Fruit fly (Drosophila melanogaster) whole organism, embryonic: ENCODE results near the gene CG18081.
A peak's percentile ranks its signal among the peaks of the same experiment; 100 is the strongest.

Experiments used
- Atf-2 ChIP-seq: fragments of 200-800 bp; sonication (Bioruptor generic); optimal IDR thresholded peaks from 2 replicates; lab custom pipeline; 2016; ENCODE audit warnings: missing biosample characterization, missing genetic modification characterization
- CG10274 ChIP-seq: fragments of 200-800 bp; sonication (Bioruptor generic); optimal IDR thresholded peaks from 3 replicates; lab custom pipeline; 2017; ENCODE audit warnings: missing biosample characterization, mild to moderate bottlenecking, missing genetic modification characterization
- CG10366 ChIP-seq: fragments of 200-800 bp; sonication (Bioruptor generic); IDR thresholded peaks from 2 replicates; pipeline ENCODE4 v1.3.6; 2022; ENCODE audit warnings: missing biosample characterization, missing genetic modification characterization
- CG10431 ChIP-seq: fragments of 200-800 bp; sonication (Bioruptor generic); optimal IDR thresholded peaks from 3 replicates; lab custom pipeline; 2018; ENCODE audit warnings: missing biosample characterization, mild to moderate bottlenecking, missing genetic modification characterization
- CG10543 ChIP-seq: fragments of 200-800 bp; sonication (Bioruptor generic); optimal IDR thresholded peaks from 3 replicates; lab custom pipeline; 2017; ENCODE audit warnings: missing biosample characterization, mild to moderate bottlenecking, missing genetic modification characterization, moderate library complexity
- CG10979 ChIP-seq: fragments of 200-800 bp; sonication (Bioruptor generic); optimal IDR thresholded peaks from 2 replicates; lab custom pipeline; 2018; ENCODE audit warnings: missing biosample characterization, mild to moderate bottlenecking, missing genetic modification characterization, moderate library complexity
- CG12391 ChIP-seq: fragments of 200-800 bp; sonication (Bioruptor generic); optimal IDR thresholded peaks from 3 replicates; lab custom pipeline; 2018; ENCODE audit warnings: missing biosample characterization, mild to moderate bottlenecking, missing genetic modification characterization, moderate library complexity
- CG12659 ChIP-seq: fragments of 200-800 bp; sonication (Bioruptor generic); optimal IDR thresholded peaks from 3 replicates; lab custom pipeline; 2017; ENCODE audit warnings: mild to moderate bottlenecking, missing biosample characterization, missing genetic modification reagents, missing genetic modification characterization
- CG12769 ChIP-seq: fragments of 200-800 bp; sonication (Bioruptor generic); optimal IDR thresholded peaks from 2 replicates; lab custom pipeline; 2019; ENCODE audit warnings: missing biosample characterization, mild to moderate bottlenecking, missing genetic modification characterization, moderate library complexity
- CG13296 ChIP-seq: fragments of 200-800 bp; sonication (Bioruptor generic); optimal IDR thresholded peaks from 3 replicates; lab custom pipeline; 2018; ENCODE audit warnings: missing biosample characterization, mild to moderate bottlenecking, missing genetic modification characterization
- CG14014 ChIP-seq: fragments of 200-800 bp; sonication (Bioruptor generic); IDR thresholded peaks from 2 replicates; pipeline ENCODE4 v1.3.6; 2022; ENCODE audit warnings: missing biosample characterization, missing genetic modification characterization
- CG14710 ChIP-seq: fragments of 200-800 bp; sonication (Bioruptor generic); optimal IDR thresholded peaks from 3 replicates; lab custom pipeline; 2019; ENCODE audit warnings: missing biosample characterization, mild to moderate bottlenecking, missing genetic modification characterization, moderate library complexity
- CG15073 ChIP-seq: fragments of 200-800 bp; sonication (Bioruptor generic); optimal IDR thresholded peaks from 2 replicates; lab custom pipeline; 2016; ENCODE audit warnings: missing biosample characterization, missing genetic modification characterization
- CG2116 ChIP-seq: fragments of 200-800 bp; sonication (Bioruptor generic); optimal IDR thresholded peaks from 3 replicates; lab custom pipeline; 2018; ENCODE audit warnings: missing biosample characterization, mild to moderate bottlenecking, missing genetic modification characterization
- CG2202 ChIP-seq: fragments of 200-800 bp; sonication (Bioruptor generic); optimal IDR thresholded peaks from 2 replicates; lab custom pipeline; 2018; ENCODE audit warnings: missing biosample characterization, mild to moderate bottlenecking, missing genetic modification characterization
- CG31224 ChIP-seq: fragments of 200-800 bp; sonication (Bioruptor generic); IDR thresholded peaks from 2 replicates; pipeline ENCODE4 v1.3.6; 2022; ENCODE audit warnings: missing biosample characterization, missing genetic modification characterization
- CG4404 ChIP-seq: fragments of 200-800 bp; sonication (Bioruptor generic); IDR thresholded peaks from 2 replicates; pipeline ENCODE4 v1.3.6; 2022; ENCODE audit warnings: missing biosample characterization, missing genetic modification characterization
- CG6175 ChIP-seq: fragments of 200-800 bp; sonication (Bioruptor generic); IDR thresholded peaks from 3 replicates; pipeline ENCODE4 v1.3.6; 2022; ENCODE audit warnings: missing biosample characterization, missing genetic modification characterization
- CG7372 ChIP-seq: fragments of 200-800 bp; sonication (Bioruptor generic); IDR thresholded peaks from 2 replicates; pipeline ENCODE4 v1.3.6; 2022; ENCODE audit warnings: missing biosample characterization, missing genetic modification characterization
- CG9727 ChIP-seq: fragments of 200-800 bp; sonication (Bioruptor generic); optimal IDR thresholded peaks from 3 replicates; lab custom pipeline; 2017; ENCODE audit warnings: missing biosample characterization, mild to moderate bottlenecking, missing genetic modification characterization
- CoRest ChIP-seq: fragments of 200-800 bp; sonication (Bioruptor generic); optimal IDR thresholded peaks from 3 replicates; lab custom pipeline; 2018; ENCODE audit warnings: missing biosample characterization, mild to moderate bottlenecking, missing genetic modification characterization, moderate library complexity
- Deaf1 ChIP-seq: fragments of 200-800 bp; optimal IDR thresholded peaks from 3 replicates; lab custom pipeline; 2019; ENCODE audit warnings: missing biosample characterization, mild to moderate bottlenecking, missing genetic modification characterization, moderate library complexity
- Dip2 ChIP-seq: fragments of 200-800 bp; sonication (Bioruptor generic); IDR thresholded peaks from 2 replicates; pipeline ENCODE4 v1.3.6; 2022; ENCODE audit warnings: missing biosample characterization, missing genetic modification characterization
- Dip3 ChIP-seq: fragments of 200-800 bp; sonication (Bioruptor generic); optimal IDR thresholded peaks from 3 replicates; lab custom pipeline; 2016; ENCODE audit warnings: missing biosample characterization, missing genetic modification characterization
- Doc2 ChIP-seq: fragments of 200-800 bp; sonication (Bioruptor generic); IDR thresholded peaks from 2 replicates; pipeline ENCODE4 v1.3.6; 2022; ENCODE audit warnings: missing biosample characterization, missing genetic modification characterization
- Doc3 ChIP-seq: fragments of 200-800 bp; sonication (Bioruptor generic); IDR thresholded peaks from 3 replicates; pipeline ENCODE4 v1.3.6; 2022; ENCODE audit warnings: missing biosample characterization, missing genetic modification characterization; ENCODE audit not compliant: partially characterized antibody
- Gsc ChIP-seq: fragments of 200-800 bp; sonication (Bioruptor generic); IDR thresholded peaks from 2 replicates; pipeline ENCODE4 v1.3.6; 2022; ENCODE audit warnings: missing biosample characterization, missing genetic modification characterization
- H15 ChIP-seq: fragments of 200-800 bp; sonication (Bioruptor generic); IDR thresholded peaks from 3 replicates; pipeline ENCODE4 v1.3.6; 2022; ENCODE audit warnings: missing biosample characterization, missing genetic modification characterization
- HLHmδ ChIP-seq: fragments of 200-800 bp; sonication (Bioruptor generic); optimal IDR thresholded peaks from 2 replicates; lab custom pipeline; 2018; ENCODE audit warnings: missing biosample characterization, mild to moderate bottlenecking, missing genetic modification characterization, moderate library complexity
- Kr ChIP-seq: fragments of 200-800 bp; sonication (Bioruptor generic); optimal IDR thresholded peaks from 2 replicates; lab custom pipeline; 2017; ENCODE audit warnings: missing biosample characterization, mild to moderate bottlenecking, missing genetic modification characterization
- Mrtf ChIP-seq: fragments of 200-800 bp; sonication (Bioruptor generic); IDR thresholded peaks from 3 replicates; pipeline ENCODE4 v1.3.6; 2022; ENCODE audit warnings: missing biosample characterization, missing genetic modification characterization
- Myb ChIP-seq: fragments of 200-800 bp; sonication (Bioruptor generic); optimal IDR thresholded peaks from 2 replicates; lab custom pipeline; 2016; ENCODE audit warnings: missing biosample characterization, missing genetic modification characterization
- Oli ChIP-seq: fragments of 200-800 bp; sonication (Bioruptor generic); optimal IDR thresholded peaks from 2 replicates; lab custom pipeline; 2018; ENCODE audit warnings: missing biosample characterization, mild to moderate bottlenecking, missing genetic modification characterization, moderate library complexity
- aop ChIP-seq: fragments of 200-800 bp; sonication (Bioruptor generic); IDR thresholded peaks from 2 replicates; pipeline ENCODE4 v1.3.6; 2022; ENCODE audit warnings: missing biosample characterization, missing genetic modification characterization
- ara ChIP-seq: fragments of 200-800 bp; sonication (Bioruptor generic); IDR thresholded peaks from 2 replicates; pipeline ENCODE4 v1.3.6; 2022; ENCODE audit warnings: missing biosample characterization, missing genetic modification characterization
- bsh ChIP-seq, 2 experiments: fragments of 200-800 bp; sonication (Bioruptor generic); optimal IDR thresholded peaks; 2 replicates each; lab custom pipeline; 2017 to 2018; ENCODE audit warnings: mild to moderate bottlenecking in 2 of 2, missing biosample characterization in 2 of 2, missing genetic modification characterization in 2 of 2, moderate library complexity in 1 of 2
- cg ChIP-seq: fragments of 200-800 bp; sonication (Bioruptor generic); optimal IDR thresholded peaks from 3 replicates; lab custom pipeline; 2019; ENCODE audit warnings: missing biosample characterization, mild to moderate bottlenecking, missing genetic modification characterization, moderate library complexity
- crc ChIP-seq: fragments of 200-800 bp; sonication (Bioruptor generic); optimal IDR thresholded peaks from 2 replicates; lab custom pipeline; 2016; ENCODE audit warnings: missing biosample characterization, missing genetic modification characterization
- croc ChIP-seq: fragments of 200-800 bp; sonication (Bioruptor generic); conservative IDR thresholded peaks from 3 replicates; pipeline ENCODE4 v1.3.6; 2022; ENCODE audit warnings: missing biosample characterization, missing genetic modification characterization
- fd64A ChIP-seq: fragments of 200-800 bp; sonication (Bioruptor generic); optimal IDR thresholded peaks from 3 replicates; lab custom pipeline; 2018; ENCODE audit warnings: missing biosample characterization, mild to moderate bottlenecking, missing genetic modification characterization
- hth ChIP-seq: fragments of >200 bp; optimal IDR thresholded peaks from 2 replicates; lab custom pipeline; 2017; ENCODE audit warnings: inconsistent platforms
- klu ChIP-seq: fragments of 200-800 bp; sonication (Bioruptor generic); IDR thresholded peaks from 2 replicates; pipeline ENCODE4 v1.3.6; 2022; ENCODE audit warnings: missing biosample characterization, missing genetic modification characterization
- lbe ChIP-seq: fragments of 200-800 bp; sonication (Bioruptor generic); optimal IDR thresholded peaks from 2 replicates; lab custom pipeline; 2016; ENCODE audit warnings: missing biosample characterization, mild to moderate bottlenecking, missing genetic modification characterization
- oc ChIP-seq: fragments of 200-800 bp; sonication (Bioruptor generic); optimal IDR thresholded peaks from 2 replicates; lab custom pipeline; 2018; ENCODE audit warnings: missing biosample characterization, mild to moderate bottlenecking, missing genetic modification characterization, moderate library complexity
- org-1 ChIP-seq: fragments of 200-800 bp; sonication (Bioruptor generic); optimal IDR thresholded peaks from 2 replicates; lab custom pipeline; 2017; ENCODE audit warnings: missing biosample characterization, missing genetic modification characterization
- row ChIP-seq: fragments of 200-800 bp; sonication (Bioruptor generic); IDR thresholded peaks from 3 replicates; pipeline ENCODE4 v1.3.6; 2022; ENCODE audit warnings: missing biosample characterization, missing genetic modification characterization
- sima ChIP-seq: fragments of 200-800 bp; sonication (Bioruptor generic); optimal IDR thresholded peaks from 2 replicates; lab custom pipeline; 2016; ENCODE audit warnings: missing biosample characterization, missing genetic modification characterization
- tll ChIP-seq, 2 experiments: fragments of 200-800 bp in 1 of 2; fragments of >200 bp in 1 of 2; sonication (Bioruptor generic) in 1 of 2; optimal IDR thresholded peaks; 2 replicates each; lab custom pipeline; 2017 to 2019; ENCODE audit warnings: missing biosample characterization in 2 of 2, missing genetic modification characterization in 2 of 2, mild to moderate bottlenecking in 1 of 2, moderate library complexity in 1 of 2
- trh ChIP-seq: fragments of 200-800 bp; sonication (Bioruptor generic); optimal IDR thresholded peaks from 2 replicates; lab custom pipeline; 2016; ENCODE audit warnings: missing biosample characterization, missing genetic modification characterization
- usp ChIP-seq: fragments of >200 bp; optimal IDR thresholded peaks from 2 replicates; lab custom pipeline; 2017; ENCODE audit warnings: missing biosample characterization, missing genetic modification characterization
- wdn ChIP-seq: fragments of 200-800 bp; sonication (Bioruptor generic); IDR thresholded peaks from 2 replicates; pipeline ENCODE4 v1.3.6; 2022; ENCODE audit warnings: missing biosample characterization, missing genetic modification characterization
- zen2 ChIP-seq: fragments of 200-800 bp; sonication (Bioruptor generic); IDR thresholded peaks from 3 replicates; pipeline ENCODE4 v1.3.6; 2022; ENCODE audit warnings: missing biosample characterization, missing genetic modification characterization; ENCODE audit not compliant: partially characterized antibody
- zfh2 ChIP-seq: fragments of 200-800 bp; sonication (Bioruptor generic); optimal IDR thresholded peaks from 2 replicates; lab custom pipeline; 2016; ENCODE audit warnings: missing biosample characterization, missing genetic modification characterization

CG18081 gene

DNA sequence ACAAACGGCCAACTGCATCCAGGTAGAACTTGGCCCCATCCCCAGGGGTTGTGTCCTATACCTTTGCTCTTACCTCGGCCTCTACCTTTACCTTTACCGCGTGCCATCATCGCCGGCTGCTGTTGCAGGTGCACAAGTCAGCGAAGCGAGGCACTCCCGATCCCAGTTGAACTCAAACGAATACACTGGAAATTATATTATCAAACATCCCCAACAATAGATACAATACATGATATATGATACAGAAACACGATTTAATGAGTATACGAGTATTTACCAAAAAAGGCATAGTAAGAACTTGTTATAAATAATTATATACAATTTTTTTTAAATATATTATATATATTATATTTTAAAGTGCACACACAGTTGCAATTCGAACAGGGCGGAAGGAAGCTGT, 12.0 kb upstream of the CG18081 start (continued):
- no peak for TF ChIP-seq CG12391 (tag; lab: Kevin White, UChicago)
- peak; percentile 57 for TF ChIP-seq ara (GFP tag; lab: Robert Waterston, UW)
- no peak for TF ChIP-seq aop (GFP tag; lab: Robert Waterston, UW)
- TF ChIP-seq CG12659 (GFP tag; lab: Kevin White, UChicago): no peak
- TF ChIP-seq Dip2 (GFP tag; lab: Robert Waterston, UW): no peak
- TF ChIP-seq CG9727: peak; percentile 48
- no peak for TF ChIP-seq Atf-2 (GFP tag; lab: Kevin White, UChicago)
- TF ChIP-seq CG10366 (GFP tag; lab: Robert Waterston, UW): no peak
- no peak for TF ChIP-seq CG10543 (GFP tag; lab: Kevin White, UChicago)
- TF ChIP-seq tll (GFP tag; optimal IDR thresholded peaks at IDR 0.05; lab: Kevin White, UChicago): peak in 1 of 2 experiments; percentile 2
- no peak for TF ChIP-seq CG2202 (tag; lab: Kevin White, UChicago)
- TF ChIP-seq CG10274 (GFP tag; lab: Kevin White, UChicago): no peak
- no peak for TF ChIP-seq sima (GFP tag; lab: Kevin White, UChicago)
- TF ChIP-seq klu (GFP tag; lab: Robert Waterston, UW): no peak
- TF ChIP-seq CoRest (tag; lab: Kevin White, UChicago): no peak
- TF ChIP-seq CG15073 (GFP tag; lab: Kevin White, UChicago): no peak
- peak; percentile 71 for TF ChIP-seq HLHmδ (GFP tag; lab: Kevin White, UChicago)
- no peak for TF ChIP-seq zen2 (GFP tag; lab: Robert Waterston, UW)
- TF ChIP-seq trh: no peak
- no peak for TF ChIP-seq H15
- TF ChIP-seq CG6175 (GFP tag; lab: Robert Waterston, UW): no peak
- no peak for TF ChIP-seq usp
- TF ChIP-seq Gsc (GFP tag; lab: Robert Waterston, UW): no peak
- no peak for TF ChIP-seq Dip3 (GFP tag; lab: Kevin White, UChicago)
- no peak for TF ChIP-seq Doc2
- no peak for TF ChIP-seq crc (GFP tag; lab: Kevin White, UChicago)
- no peak for TF ChIP-seq Myb (GFP tag; lab: Kevin White, UChicago)
- TF ChIP-seq bsh (GFP tag; optimal IDR thresholded peaks at IDR 0.05; lab: Kevin White, UChicago): no peak
- no peak for TF ChIP-seq CG7372 (GFP tag; lab: Robert Waterston, UW)
- TF ChIP-seq Deaf1 (tag; lab: Kevin White, UChicago): no peak
- TF ChIP-seq CG14710 (tag; lab: Kevin White, UChicago): peak; percentile 32
- TF ChIP-seq CG10431 (GFP tag; lab: Kevin White, UChicago): no peak
- no peak for TF ChIP-seq CG2116 (GFP tag; lab: Kevin White, UChicago)
- no peak for TF ChIP-seq row (GFP tag; lab: Robert Waterston, UW)
- no peak for TF ChIP-seq fd64A (GFP tag; lab: Kevin White, UChicago)
- no peak for TF ChIP-seq hth (lab: Kevin White, UChicago)
- TF ChIP-seq CG4404 (GFP tag; lab: Robert Waterston, UW): peak; percentile 56
- TF ChIP-seq CG10979 (tag; lab: Kevin White, UChicago): peak; percentile 59
- TF ChIP-seq org-1: no peak
- no peak for TF ChIP-seq oc (tag; lab: Kevin White, UChicago)
- no peak for TF ChIP-seq cg (GFP tag; lab: Kevin White, UChicago)
- no peak for TF ChIP-seq CG12769 (tag; lab: Kevin White, UChicago)
- TF ChIP-seq Oli (tag; lab: Kevin White, UChicago): no peak
- no peak for TF ChIP-seq wdn (GFP tag; lab: Robert Waterston, UW)
- TF ChIP-seq Mrtf (GFP tag; lab: Robert Waterston, UW): no peak
- TF ChIP-seq CG14014 (GFP tag; lab: Robert Waterston, UW): no peak
- no peak for TF ChIP-seq CG31224 (GFP tag; lab: Robert Waterston, UW)
- no peak for TF ChIP-seq CG13296 (GFP tag; lab: Kevin White, UChicago)
- TF ChIP-seq zfh2 (GFP tag; lab: Kevin White, UChicago): no peak
- TF ChIP-seq Doc3: no peak
- TF ChIP-seq lbe (GFP tag; lab: Kevin White, UChicago): no peak
- no peak for TF ChIP-seq croc (GFP tag; lab: Robert Waterston, UW)
- no peak for TF ChIP-seq Kr (GFP tag; lab: Kevin White, UChicago)
